Worm (Caenorhabditis elegans) whole organism, dauer: ENCODE data around the gene math-38.
"Not testable (repeated sequence)": the region's sequence is repeated elsewhere in the genome, so short reads cannot be mapped to it uniquely, and the experiment has no call there.

Experiments used
- unc-62 ChIP-seq: sonication (generic microtip); optimal IDR thresholded peaks from 2 replicates; lab custom pipeline; 2017; ENCODE audit warnings: missing biosample characterization, missing genetic modification reagents, missing genetic modification characterization

Gene math-38

ce11 chrII:1543182-1543581, 36.6 kb downstream of the math-38 start, which contains the start of gene K05F6.4:
K05F6.4 (plus strand) TSS chrII:1543482.
- TF ChIP-seq unc-62 (GFP tag; lab: Kevin White, UChicago): not testable (repeated sequence)

ce11 chrII:1540628-1541027, 39.2 kb downstream of the math-38 start, which contains the start of gene poml-4:
poml-4 (plus strand) TSS chrII:1540928.
- TF ChIP-seq unc-62 (GFP tag; lab: Kevin White, UChicago): not testable (repeated sequence)

- TF ChIP-seq unc-62 (GFP tag; lab: Kevin White, UChicago): no peak
Measured at ce11 chrII:1538589-1538988, 41.2 kb downstream of the math-38 start, which contains the start of gene fbxb-44. fbxb-44 (plus strand) TSS chrII:1538889.

- no peak for TF ChIP-seq unc-62 (GFP tag; lab: Kevin White, UChicago)
Measured at ce11 chrII:1537321-1537720, 42.5 kb downstream of the math-38 start, which contains the start of gene fbxb-42. fbxb-42 (plus strand) TSS chrII:1537621.

ce11 chrII:1535931-1536330, 43.9 kb downstream of the math-38 start, which contains the start of gene fbxb-43:
fbxb-43 (plus strand) TSS chrII:1536231.
- TF ChIP-seq unc-62 (GFP tag; lab: Kevin White, UChicago): no peak

- TF ChIP-seq unc-62 (GFP tag; lab: Kevin White, UChicago): no peak
Measured at ce11 chrII:1529057-1529456, 50.7 kb downstream of the math-38 start, which contains the start of gene Y51H7BR.4. Y51H7BR.4 (plus strand) TSS chrII:1529357.
